Worm (Caenorhabditis elegans): Measurements from ENCODE around the gene F57F5.3.

F57F5.3 gene

DNA sequence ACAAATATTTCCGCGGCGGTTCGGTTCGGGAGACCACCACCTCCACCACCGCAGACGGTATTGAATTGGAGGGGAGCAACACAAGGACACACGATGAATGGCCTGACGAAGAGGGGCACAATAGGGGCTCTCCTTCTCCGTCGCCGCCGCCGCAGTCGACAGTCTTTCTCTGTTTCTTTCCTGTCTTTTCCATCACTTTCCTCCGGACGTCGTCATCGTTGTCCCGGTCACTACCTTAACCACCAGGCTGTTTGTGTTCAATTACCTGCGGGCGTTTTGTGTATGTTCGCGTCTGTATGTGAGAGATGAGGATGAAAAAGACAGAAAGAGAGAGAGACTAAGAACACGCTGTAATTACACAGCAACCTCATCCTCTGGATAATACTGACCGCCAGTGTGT lies 33.4 kb upstream of the F57F5.3 start:
- no peak for TF ChIP-seq ceh-83 (GFP tag; optimal IDR thresholded peaks at IDR 0.05)
- TF ChIP-seq hlh-1 (tag; optimal IDR thresholded peaks at IDR 0.05): no peak
- TF ChIP-seq flh-1 (GFP tag; optimal IDR thresholded peaks at IDR 0.05): no peak
- TF ChIP-seq lin-32 (GFP tag; optimal IDR thresholded peaks at IDR 0.05): no peak
- TF ChIP-seq ceh-43 (GFP tag; optimal IDR thresholded peaks at IDR 0.05): peak; percentile 51
- TF ChIP-seq snpc-4 (tag; optimal IDR thresholded peaks at IDR 0.05): no peak
- no peak for TF ChIP-seq ces-1 (GFP tag; optimal IDR thresholded peaks at IDR 0.05)
- no peak for TF ChIP-seq M03D4.4 (tag; optimal IDR thresholded peaks at IDR 0.05)
- TF ChIP-seq nhr-12 (tag; optimal IDR thresholded peaks at IDR 0.05): no peak
- peak; percentile 74 for TF ChIP-seq nhr-2 (tag; optimal IDR thresholded peaks at IDR 0.05)
- peak; percentile 39 for TF ChIP-seq mls-2 (tag; optimal IDR thresholded peaks at IDR 0.05)
- no peak for TF ChIP-seq lin-13 (tag; optimal IDR thresholded peaks at IDR 0.05)
- no peak for TF ChIP-seq ceh-39 (tag; optimal IDR thresholded peaks at IDR 0.05)

- TF ChIP-seq zip-8 (tag; optimal IDR thresholded peaks at IDR 0.05) (no peak), ham-2 (GFP tag; optimal IDR thresholded peaks at IDR 0.05) (peak; percentile 70), drap-1 (GFP tag; optimal IDR thresholded peaks at IDR 0.05) (no peak), unc-62 (GFP tag; optimal IDR thresholded peaks at IDR 0.05) (no peak), lin-13 (tag; optimal IDR thresholded peaks at IDR 0.05) (no peak), snpc-4 (tag; optimal IDR thresholded peaks at IDR 0.05) (no peak), lsy-2 (tag; optimal IDR thresholded peaks at IDR 0.05) (no peak), elt-1 (tag; optimal IDR thresholded peaks at IDR 0.05; ENCODE audit: borderline replicate concordance, insufficient read depth) (no peak), ceh-39 (tag; optimal IDR thresholded peaks at IDR 0.05) (no peak), cnd-1 (tag; optimal IDR thresholded peaks at IDR 0.05) (no peak), nhr-237 (tag; optimal IDR thresholded peaks at IDR 0.05) (no peak), ces-1 (GFP tag; optimal IDR thresholded peaks at IDR 0.05) (no peak), mep-1 (tag; optimal IDR thresholded peaks at IDR 0.05) (no peak), ztf-11 (tag; optimal IDR thresholded peaks at IDR 0.05) (no peak), mab-5 (tag; optimal IDR thresholded peaks at IDR 0.05) (no peak), mls-2 (tag; optimal IDR thresholded peaks at IDR 0.05) (peak; percentile 50), ceh-83 (GFP tag; optimal IDR thresholded peaks at IDR 0.05) (no peak), sem-2 (GFP tag; optimal IDR thresholded peaks at IDR 0.05) (no peak), nhr-76 (tag; optimal IDR thresholded peaks at IDR 0.05) (no peak), nhr-28 (tag; optimal IDR thresholded peaks at IDR 0.05) (no peak), hlh-1 (tag; optimal IDR thresholded peaks at IDR 0.05) (no peak), M03D4.4 (tag; optimal IDR thresholded peaks at IDR 0.05) (peak; percentile 12), nhr-12 (tag; optimal IDR thresholded peaks at IDR 0.05) (no peak), lin-32 (GFP tag; optimal IDR thresholded peaks at IDR 0.05) (no peak), flh-1 (GFP tag; optimal IDR thresholded peaks at IDR 0.05) (no peak), blmp-1 (tag; optimal IDR thresholded peaks at IDR 0.05) (no peak), bed-3 (GFP tag; optimal IDR thresholded peaks at IDR 0.05) (no peak), tbx-8 (GFP tag; optimal IDR thresholded peaks at IDR 0.05) (no peak), ceh-43 (GFP tag; optimal IDR thresholded peaks at IDR 0.05) (no peak), pha-4 (tag; optimal IDR thresholded peaks at IDR 0.05) (peak; percentile 35), unc-120 (tag; optimal IDR thresholded peaks at IDR 0.05; ENCODE audit: poor library complexity, severe bottlenecking) (peak; percentile 34), nhr-2 (tag; optimal IDR thresholded peaks at IDR 0.05) (no peak), sptf-1 (tag; optimal IDR thresholded peaks at IDR 0.05) (no peak)
These were observed 32.4 kb upstream of the F57F5.3 start for ce11 chrV:12038783-12039182.

DNA sequence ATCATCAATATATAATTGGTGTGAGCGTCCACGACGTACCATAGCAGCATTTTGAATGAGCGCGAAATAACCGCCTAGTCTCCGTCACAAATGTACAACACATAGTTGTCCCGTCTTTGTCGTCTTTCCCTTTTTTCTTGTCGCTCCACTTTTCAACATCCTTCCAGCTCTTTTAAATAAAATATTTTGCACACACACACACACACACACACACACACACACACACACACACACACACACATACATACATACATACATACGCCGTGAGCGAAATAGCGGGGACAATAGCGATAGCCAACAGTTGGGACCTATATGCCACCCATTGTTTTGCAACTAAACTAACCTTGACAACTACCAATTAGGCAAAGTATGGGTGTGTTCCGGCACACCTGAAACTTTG lies 31.9 kb upstream of the F57F5.3 start:
- peak; percentile 10 for TF ChIP-seq sem-2 (GFP tag; optimal IDR thresholded peaks at IDR 0.05)
- no peak for TF ChIP-seq elt-3 (tag; optimal IDR thresholded peaks at IDR 0.05)
- TF ChIP-seq ceh-83 (GFP tag; optimal IDR thresholded peaks at IDR 0.05): peak; percentile 76
- no peak for TF ChIP-seq lin-32 (GFP tag; optimal IDR thresholded peaks at IDR 0.05)

- TF ChIP-seq elt-1 (tag; optimal IDR thresholded peaks at IDR 0.05; ENCODE audit: borderline replicate concordance, insufficient read depth) (no peak), ceh-83 (GFP tag; optimal IDR thresholded peaks at IDR 0.05) (no peak), lin-32 (GFP tag; optimal IDR thresholded peaks at IDR 0.05) (no peak), nhr-237 (tag; optimal IDR thresholded peaks at IDR 0.05) (no peak), cnd-1 (tag; optimal IDR thresholded peaks at IDR 0.05) (no peak), ceh-43 (GFP tag; optimal IDR thresholded peaks at IDR 0.05) (no peak), ces-1 (GFP tag; optimal IDR thresholded peaks at IDR 0.05) (no peak), mab-5 (tag; optimal IDR thresholded peaks at IDR 0.05) (no peak), sem-2 (GFP tag; optimal IDR thresholded peaks at IDR 0.05) (no peak), blmp-1 (tag; optimal IDR thresholded peaks at IDR 0.05) (no peak), snpc-4 (tag; optimal IDR thresholded peaks at IDR 0.05) (no peak), nhr-12 (tag; optimal IDR thresholded peaks at IDR 0.05) (no peak), mep-1 (tag; optimal IDR thresholded peaks at IDR 0.05) (no peak), unc-39 (tag; optimal IDR thresholded peaks at IDR 0.05) (no peak), lsy-2 (tag; optimal IDR thresholded peaks at IDR 0.05) (no peak), ztf-11 (tag; optimal IDR thresholded peaks at IDR 0.05) (no peak), pha-4 (tag; optimal IDR thresholded peaks at IDR 0.05) (no peak), nhr-76 (tag; optimal IDR thresholded peaks at IDR 0.05) (no peak), unc-62 (GFP tag; optimal IDR thresholded peaks at IDR 0.05) (no peak)
These were observed 31.5 kb upstream of the F57F5.3 start for ce11 chrV:12037889-12038288.

Data from whole organism, mixed stage, embryonic.